Fruit fly (Drosophila melanogaster) whole organism, wandering third instar larva: ENCODE measurements around the gene aqz.

Experiments used
- CG32264 ChIP-seq: fragments of 200-800 bp; sonication (Bioruptor generic); optimal IDR thresholded peaks from 2 replicates; lab custom pipeline; 2016; ENCODE audit warnings: missing biosample characterization, missing genetic modification characterization
- CG9705 ChIP-seq: fragments of 200-800 bp; sonication (Bioruptor generic); optimal IDR thresholded peaks from 2 replicates; lab custom pipeline; 2018; ENCODE audit warnings: missing biosample characterization, mild to moderate bottlenecking, missing genetic modification characterization
- CrebA ChIP-seq: fragments of 200-800 bp; sonication (Bioruptor generic); optimal IDR thresholded peaks from 2 replicates; lab custom pipeline; 2016; ENCODE audit warnings: missing biosample characterization, mild to moderate bottlenecking, missing genetic modification characterization, borderline replicate concordance
- Dfd ChIP-seq: fragments of >200 bp; optimal IDR thresholded peaks from 2 replicates; lab custom pipeline; 2017; ENCODE audit warnings: missing biosample characterization, missing genetic modification characterization
- GATAd ChIP-seq: sonication (Bioruptor generic); optimal IDR thresholded peaks from 2 replicates; lab custom pipeline; 2016; ENCODE audit warnings: missing biosample characterization, missing genetic modification characterization
- HLH106 ChIP-seq: fragments of 200-800 bp; optimal IDR thresholded peaks from 3 replicates; lab custom pipeline; 2019; ENCODE audit warnings: missing biosample characterization, mild to moderate bottlenecking, missing genetic modification characterization, moderate library complexity
- Hnf4 ChIP-seq: fragments of 200-800 bp; sonication (Bioruptor generic); optimal IDR thresholded peaks from 2 replicates; lab custom pipeline; 2016; ENCODE audit warnings: missing biosample characterization, mild to moderate bottlenecking, missing genetic modification characterization
- Hr78 ChIP-seq: fragments of >200 bp; optimal IDR thresholded peaks from 2 replicates; lab custom pipeline; 2017; ENCODE audit warnings: missing biosample characterization, missing genetic modification characterization
- Mio ChIP-seq: sonication (Bioruptor generic); optimal IDR thresholded peaks from 2 replicates; lab custom pipeline; 2016; ENCODE audit warnings: missing biosample characterization, missing genetic modification characterization
- Myc ChIP-seq: fragments of >200 bp; optimal IDR thresholded peaks from 2 replicates; lab custom pipeline; 2017
- OdsH ChIP-seq: fragments of 200-800 bp; sonication (Bioruptor generic); optimal IDR thresholded peaks from 2 replicates; lab custom pipeline; 2016; ENCODE audit warnings: missing biosample characterization, mild to moderate bottlenecking, missing genetic modification characterization
- Rel ChIP-seq, 2 experiments: fragments of 200-800 bp; sonication (Bioruptor generic) in 1 of 2; optimal IDR thresholded peaks; 2 replicates in 1 of 2; 3 replicates in 1 of 2; lab custom pipeline; 2016 to 2019; ENCODE audit warnings: mild to moderate bottlenecking in 2 of 2, missing biosample characterization in 2 of 2, missing genetic modification characterization in 2 of 2, moderate library complexity in 1 of 2
- Sp1 ChIP-seq: fragments of 200-800 bp; sonication (Bioruptor generic); optimal IDR thresholded peaks from 3 replicates; lab custom pipeline; 2019; ENCODE audit warnings: missing biosample characterization, mild to moderate bottlenecking, missing genetic modification characterization, moderate library complexity
- Vsx2 ChIP-seq: fragments of 200-300, 225-300 bp; sonication (Bioruptor generic); optimal IDR thresholded peaks from 2 replicates; lab custom pipeline; 2018; ENCODE audit warnings: missing biosample characterization, missing genetic modification characterization; ENCODE audit not compliant: partially characterized antibody
- brk ChIP-seq: fragments of 200-800 bp; sonication (Bioruptor generic); optimal IDR thresholded peaks from 2 replicates; lab custom pipeline; 2016; ENCODE audit warnings: missing biosample characterization, mild to moderate bottlenecking, missing genetic modification characterization
- dl ChIP-seq, 2 experiments: fragments of 175-275, 200-275 bp in 1 of 2; fragments of 200-275 bp in 1 of 2; sonication (Bioruptor generic); optimal IDR thresholded peaks; lab custom pipeline; 2018; ENCODE audit warnings: mild to moderate bottlenecking in 2 of 2, missing biosample characterization in 2 of 2, missing genetic modification characterization in 2 of 2, moderate library complexity in 2 of 2; ENCODE audit not compliant: partially characterized antibody in 2 of 2, insufficient read depth in 1 of 2
- dmrt93B ChIP-seq: fragments of 200-800 bp; sonication (Bioruptor generic); optimal IDR thresholded peaks from 2 replicates; lab custom pipeline; 2018; ENCODE audit warnings: missing biosample characterization, mild to moderate bottlenecking, missing genetic modification characterization
- ey ChIP-seq: fragments of 200-800 bp; sonication (Bioruptor generic); optimal IDR thresholded peaks from 2 replicates; lab custom pipeline; 2016; ENCODE audit warnings: missing biosample characterization, missing genetic modification characterization
- foxo ChIP-seq, 2 experiments: fragments of 200-800 bp; sonication (Bioruptor generic); optimal IDR thresholded peaks; 2 replicates in 1 of 2; 3 replicates in 1 of 2; lab custom pipeline; 2016 to 2017; ENCODE audit warnings: missing biosample characterization in 2 of 2, missing genetic modification characterization in 2 of 2
- fru ChIP-seq: fragments of 200-800 bp; sonication (Bioruptor generic); optimal IDR thresholded peaks from 3 replicates; lab custom pipeline; 2016; ENCODE audit warnings: missing biosample characterization, mild to moderate bottlenecking, missing genetic modification characterization
- jim ChIP-seq: fragments of 175-275, 200-325 bp; sonication (Bioruptor generic); optimal IDR thresholded peaks from 2 replicates; lab custom pipeline; 2016; ENCODE audit warnings: missing biosample characterization, mild to moderate bottlenecking, missing genetic modification characterization
- lola ChIP-seq: fragments of >200 bp; optimal IDR thresholded peaks from 2 replicates; lab custom pipeline; 2017; ENCODE audit warnings: missing biosample characterization, missing genetic modification characterization
- pan ChIP-seq: fragments of >200 bp; optimal IDR thresholded peaks from 2 replicates; lab custom pipeline; 2017
- sage ChIP-seq: fragments of 200-800 bp; sonication (Bioruptor generic); optimal IDR thresholded peaks from 2 replicates; lab custom pipeline; 2016; ENCODE audit warnings: missing biosample characterization, mild to moderate bottlenecking, missing genetic modification characterization
- tai ChIP-seq: sonication (Bioruptor generic); optimal IDR thresholded peaks from 2 replicates; lab custom pipeline; 2016; ENCODE audit warnings: missing biosample characterization, missing genetic modification characterization
- usp ChIP-seq: fragments of >200 bp; optimal IDR thresholded peaks from 2 replicates; lab custom pipeline; 2017; ENCODE audit warnings: missing biosample characterization, missing genetic modification characterization

The aqz gene

DNA sequence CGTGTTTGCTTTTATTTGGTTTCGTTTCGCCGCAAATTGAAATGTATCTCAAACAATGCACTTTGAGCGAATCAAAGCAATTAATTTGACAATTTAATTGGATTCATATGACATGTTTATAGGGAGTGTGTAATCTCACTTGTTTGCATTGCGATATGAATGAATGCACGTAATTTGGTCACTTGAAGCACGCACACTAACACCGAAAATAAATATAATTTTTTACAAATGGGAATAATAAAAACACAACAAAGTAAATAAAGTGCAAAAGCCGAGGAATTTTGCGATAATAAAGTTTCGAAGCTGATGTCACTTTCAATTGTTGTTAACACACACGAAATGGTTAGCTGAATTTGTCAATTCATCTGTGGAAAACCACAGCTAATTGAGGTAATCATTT lies 24.5 kb upstream of the aqz start:
- TF ChIP-seq CG32264 (GFP tag; lab: Kevin White, UChicago) (peak; percentile 8), tai (peak; percentile 27), sage (GFP tag; lab: Kevin White, UChicago) (peak; percentile 40), Vsx2 (GFP tag; lab: Kevin White, UChicago) (no peak), Rel (GFP tag; optimal IDR thresholded peaks at IDR 0.05; lab: Kevin White, UChicago) (no peak), Rel (tag; optimal IDR thresholded peaks at IDR 0.05; lab: Kevin White, UChicago) (no peak), lola (no peak), CrebA (GFP tag; lab: Kevin White, UChicago) (no peak), jim (GFP tag; lab: Kevin White, UChicago) (no peak), Hr78 (GFP tag; lab: Kevin White, UChicago) (no peak), GATAd (GFP tag; lab: Kevin White, UChicago) (no peak), Mio (no peak), brk (GFP tag; lab: Kevin White, UChicago) (no peak), Hnf4 (GFP tag; lab: Kevin White, UChicago) (peak; percentile 13), CG9705 (no peak)

DNA sequence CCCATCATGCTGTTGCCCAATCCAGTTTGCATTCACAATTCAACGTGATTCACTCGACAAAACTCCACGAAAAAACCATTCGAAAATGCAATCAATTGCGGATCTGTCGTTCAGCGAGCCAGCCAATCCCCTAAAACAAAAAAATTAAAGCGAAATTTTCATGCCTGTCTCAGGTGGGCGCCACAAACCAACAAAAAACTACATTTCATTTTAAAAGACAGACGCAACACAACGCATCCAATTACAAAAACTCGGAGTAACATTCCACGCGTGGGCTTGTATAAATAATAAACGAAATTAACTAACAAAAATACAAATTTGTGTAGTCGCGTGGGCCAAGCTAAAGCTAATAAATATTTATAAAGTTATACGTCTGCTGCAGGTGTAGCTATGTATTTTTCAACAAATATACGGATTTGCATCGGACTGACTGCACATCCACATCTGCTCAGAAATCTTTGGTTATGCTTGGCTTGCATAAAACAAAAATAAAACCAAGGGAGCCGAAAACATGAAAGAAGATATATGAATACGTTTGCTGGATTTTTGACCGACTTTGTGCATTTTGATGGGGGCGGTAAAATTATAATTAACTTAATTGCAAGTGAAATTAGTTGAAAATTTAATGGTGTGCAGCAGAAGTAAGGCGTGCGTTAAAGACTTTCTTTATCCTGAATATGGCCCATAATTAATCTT lies 23.6 kb upstream of the aqz start:
- TF ChIP-seq lola, result no peak

DNA sequence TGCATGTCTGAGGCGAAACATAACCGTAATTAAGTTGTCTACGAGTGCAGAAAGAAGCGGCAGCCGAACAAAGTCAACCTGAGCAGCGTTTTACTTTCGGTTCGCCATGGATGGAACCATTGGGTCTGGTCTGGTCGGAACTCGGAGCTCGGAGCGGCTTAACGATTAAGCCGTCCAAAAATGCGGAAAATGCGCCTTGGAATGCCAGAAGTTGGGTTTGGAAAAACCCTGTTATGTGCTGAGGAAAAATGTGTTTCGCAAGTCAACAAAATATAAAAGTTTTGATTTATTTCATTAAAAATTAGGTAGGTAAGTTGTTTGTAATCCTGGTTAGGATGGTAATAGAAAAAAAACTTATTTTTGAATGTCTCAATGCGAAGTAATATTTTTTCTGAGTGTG lies 21.1 kb upstream of the aqz start:
- TF ChIP-seq tai, result no peak
- TF ChIP-seq OdsH (GFP tag; lab: Kevin White, UChicago), result no peak
- TF ChIP-seq Hr78 (GFP tag; lab: Kevin White, UChicago), result no peak
- TF ChIP-seq Hnf4 (GFP tag; lab: Kevin White, UChicago), result no peak
- TF ChIP-seq foxo (GFP tag; optimal IDR thresholded peaks at IDR 0.05; lab: Kevin White, UChicago), result no peak
- TF ChIP-seq usp (GFP tag; lab: Kevin White, UChicago), result no peak
- no peak for TF ChIP-seq fru (GFP tag; lab: Kevin White, UChicago)
- TF ChIP-seq dl (GFP tag; optimal IDR thresholded peaks at IDR 0.05; lab: Kevin White, UChicago; ENCODE audit: insufficient read depth in 1 of 2, partially characterized antibody in 2 of 2), result no peak
- no peak for TF ChIP-seq CrebA (GFP tag; lab: Kevin White, UChicago)
- no peak for TF ChIP-seq pan (lab: Kevin White, UChicago)
- no peak for TF ChIP-seq Mio
- TF ChIP-seq CG9705, result no peak

DNA sequence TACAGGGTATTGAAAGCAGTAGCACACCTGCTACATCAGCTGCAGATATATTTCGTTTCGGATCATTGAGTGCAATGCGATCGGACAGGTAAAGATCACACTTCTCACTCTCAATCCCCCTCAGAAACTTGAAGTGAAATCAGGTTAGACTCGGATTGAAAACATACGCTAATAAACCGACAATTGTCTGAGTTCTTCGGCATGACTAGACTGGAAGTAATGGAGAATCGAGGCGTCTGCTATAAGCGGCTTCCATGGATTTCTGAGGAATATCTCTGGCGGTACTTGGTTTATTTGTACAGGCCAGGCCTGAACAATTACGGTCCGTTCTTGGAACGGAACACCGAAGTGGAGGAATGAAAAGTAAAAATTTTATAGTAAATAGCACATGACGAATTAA lies 20.6 kb upstream of the aqz start:
- TF ChIP-seq ey (GFP tag; lab: Kevin White, UChicago) (no peak), HLH106 (tag; lab: Kevin White, UChicago) (no peak), Rel (GFP tag; optimal IDR thresholded peaks at IDR 0.05; lab: Kevin White, UChicago) (no peak), Rel (tag; optimal IDR thresholded peaks at IDR 0.05; lab: Kevin White, UChicago) (no peak), Sp1 (GFP tag; lab: Kevin White, UChicago) (no peak), dmrt93B (GFP tag; lab: Kevin White, UChicago) (no peak), OdsH (GFP tag; lab: Kevin White, UChicago) (no peak), Dfd (GFP tag; lab: Kevin White, UChicago) (no peak)

DNA sequence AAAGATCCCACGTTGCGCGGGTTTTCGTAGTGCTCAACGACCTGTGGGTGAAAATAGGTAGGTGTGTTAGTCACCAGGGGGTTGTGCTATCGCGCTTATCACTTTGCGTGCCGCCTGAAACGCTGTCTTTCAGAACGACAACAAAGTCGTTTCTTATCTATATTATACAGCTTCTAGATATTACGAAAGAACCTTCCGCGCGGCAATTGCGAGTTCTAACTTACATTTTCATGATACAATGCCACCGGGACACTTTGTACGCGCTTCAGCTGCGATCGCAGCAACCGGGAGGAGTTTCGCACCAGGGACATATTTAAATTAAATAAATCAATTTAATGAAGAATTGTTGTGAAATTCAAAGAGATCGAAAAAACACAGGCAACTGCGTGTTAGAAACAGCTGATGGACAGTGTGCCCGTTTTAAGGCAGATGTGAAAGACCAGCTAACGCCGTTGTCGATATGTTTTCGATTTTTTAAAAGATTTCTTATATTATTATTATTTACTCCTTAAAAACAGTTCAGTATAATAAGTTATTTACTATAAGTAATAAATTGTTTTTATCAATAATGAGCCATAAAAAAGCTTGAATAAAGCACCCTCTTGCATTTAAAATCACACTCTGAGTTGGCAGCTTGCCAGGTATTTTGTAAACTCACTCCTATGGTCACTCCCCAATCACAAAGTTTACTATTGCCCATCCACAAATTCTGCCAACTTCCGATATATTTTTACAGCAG lies 3.4 kb upstream of the aqz start, which contains the start of the genes IscU and CG8379:
TSS of gene IscU (minus strand) at position 417 of the 739 bp plus-strand sequence.
TSS of gene CG8379 (plus strand) at position 651 of the 739 bp plus-strand sequence.
- TF ChIP-seq Vsx2 (GFP tag; lab: Kevin White, UChicago) (no peak), CG32264 (GFP tag; lab: Kevin White, UChicago) (no peak), GATAd (GFP tag; lab: Kevin White, UChicago) (no peak), CG9705 (no peak), Rel (GFP tag; optimal IDR thresholded peaks at IDR 0.05; lab: Kevin White, UChicago) (peak; percentile 3), Rel (tag; optimal IDR thresholded peaks at IDR 0.05; lab: Kevin White, UChicago) (no peak), Myc (lab: Kevin White, UChicago) (peak; percentile 9), sage (GFP tag; lab: Kevin White, UChicago) (peak; percentile 38)
